Worm (Caenorhabditis elegans): Measurements from ENCODE around the gene famh-161.

DNA sequence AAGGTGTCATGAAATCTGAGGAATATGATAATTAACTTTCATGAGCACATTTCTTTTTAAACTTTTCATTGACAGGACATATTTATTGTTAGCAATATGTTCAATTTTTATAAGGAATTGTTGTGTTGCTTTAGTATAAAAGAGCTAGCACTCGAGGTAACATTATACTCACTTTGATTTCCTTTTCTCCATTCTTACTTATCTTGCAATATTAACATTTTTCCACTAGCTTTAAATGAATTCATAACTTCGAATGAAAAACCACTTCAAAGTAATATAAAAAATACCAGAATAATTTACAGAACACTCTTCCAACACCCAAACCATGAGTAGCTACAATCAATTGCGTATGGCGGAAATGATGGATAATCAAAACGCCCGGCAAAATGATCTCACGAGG lies 39.4 kb upstream of the famh-161 start, which contains the start of gene F26F2.5:
- no peak for TF ChIP-seq ceh-82 (tag; optimal IDR thresholded peaks at IDR 0.05)
- TF ChIP-seq ceh-20 (GFP tag; IDR thresholded peaks at IDR 0.05), result no peak
- TF ChIP-seq aly-2 (tag; optimal IDR thresholded peaks at IDR 0.05), result no peak
- no peak for TF ChIP-seq fkh-10 (GFP tag; optimal IDR thresholded peaks at IDR 0.05)
- no peak for TF ChIP-seq snpc-4 (tag; optimal IDR thresholded peaks at IDR 0.05)
- TF ChIP-seq attf-4 (tag; optimal IDR thresholded peaks at IDR 0.05), result no peak
- TF ChIP-seq nhr-28 (tag; optimal IDR thresholded peaks at IDR 0.05), result no peak
- TF ChIP-seq dve-1 (tag; optimal IDR thresholded peaks at IDR 0.05; ENCODE audit: insufficient read depth), result no peak
- TF ChIP-seq ZK546.5 (tag; optimal IDR thresholded peaks at IDR 0.05), result no peak
- TF ChIP-seq nhr-77 (tag; optimal IDR thresholded peaks at IDR 0.05), result no peak
- no peak for TF ChIP-seq F26F4.8 (GFP tag; conservative IDR thresholded peaks at IDR 0.05)
- TF ChIP-seq madf-9 (GFP tag; conservative IDR thresholded peaks at IDR 0.05), result no peak
- no peak for TF ChIP-seq ctbp-1 (GFP tag; IDR thresholded peaks at IDR 0.05)
